Fruit fly (Drosophila melanogaster) whole organism, embryonic: Measurements from ENCODE around the gene Slimp.

ENCODE experiments used
- Asciz ChIP-seq: fragments of 200-800 bp; sonication (Bioruptor generic); optimal IDR thresholded peaks from 2 replicates; lab custom pipeline; 2017; ENCODE audit warnings: missing biosample characterization, mild to moderate bottlenecking, missing genetic modification characterization, missing genetic modification reagents
- BtbVII ChIP-seq: fragments of 200-800 bp; sonication (Bioruptor generic); optimal IDR thresholded peaks from 3 replicates; lab custom pipeline; 2017; ENCODE audit warnings: missing biosample characterization, mild to moderate bottlenecking, missing genetic modification characterization
- CG10321 ChIP-seq: fragments of 200-800 bp; sonication (Bioruptor generic); IDR thresholded peaks from 2 replicates; pipeline ENCODE4 v1.3.6; 2022; ENCODE audit warnings: missing biosample characterization, missing genetic modification characterization
- CG10565 ChIP-seq: fragments of 200-800 bp; sonication (Bioruptor generic); optimal IDR thresholded peaks from 3 replicates; lab custom pipeline; 2016; ENCODE audit warnings: missing biosample characterization, mild to moderate bottlenecking, missing genetic modification characterization
- CG12104 ChIP-seq: fragments of 200-800 bp; sonication (Bioruptor generic); optimal IDR thresholded peaks from 3 replicates; lab custom pipeline; 2016; ENCODE audit warnings: missing biosample characterization, missing genetic modification characterization
- CG12769 ChIP-seq: fragments of 200-800 bp; sonication (Bioruptor generic); optimal IDR thresholded peaks from 2 replicates; lab custom pipeline; 2019; ENCODE audit warnings: missing biosample characterization, mild to moderate bottlenecking, missing genetic modification characterization, moderate library complexity
- CG14860 ChIP-seq: fragments of 200-800 bp; sonication (Bioruptor generic); IDR thresholded peaks from 3 replicates; pipeline ENCODE4 v1.3.6; 2022; ENCODE audit warnings: missing biosample characterization, missing genetic modification characterization; ENCODE audit not compliant: partially characterized antibody
- CG17612 ChIP-seq: fragments of 200-800 bp; sonication (Bioruptor generic); IDR thresholded peaks from 2 replicates; pipeline ENCODE4 v1.3.6; 2022; ENCODE audit warnings: missing biosample characterization, missing genetic modification characterization
- CG2712 ChIP-seq: fragments of 200-800 bp; optimal IDR thresholded peaks from 3 replicates; lab custom pipeline; 2019; ENCODE audit warnings: missing biosample characterization, mild to moderate bottlenecking, missing genetic modification characterization, moderate library complexity
- CG3065 ChIP-seq: fragments of 200-800 bp; sonication (Bioruptor generic); optimal IDR thresholded peaks from 2 replicates; lab custom pipeline; 2016; ENCODE audit warnings: missing biosample characterization, missing genetic modification characterization
- CG31388 ChIP-seq: fragments of 200-800 bp; sonication (Bioruptor generic); optimal IDR thresholded peaks from 2 replicates; lab custom pipeline; 2016; ENCODE audit warnings: missing biosample characterization, missing genetic modification characterization
- CG3163 ChIP-seq: fragments of 200-800 bp; sonication (Bioruptor generic); optimal IDR thresholded peaks from 3 replicates; lab custom pipeline; 2016; ENCODE audit warnings: missing biosample characterization, missing genetic modification characterization
- CG33213 ChIP-seq: fragments of 200-800 bp; sonication (Bioruptor generic); optimal IDR thresholded peaks from 3 replicates; lab custom pipeline; 2016; ENCODE audit warnings: missing biosample characterization, missing genetic modification characterization
- CG3407 ChIP-seq: fragments of 200-800 bp; sonication (Bioruptor generic); optimal IDR thresholded peaks from 2 replicates; lab custom pipeline; 2018; ENCODE audit warnings: missing biosample characterization, mild to moderate bottlenecking, missing genetic modification characterization
- CG34422 ChIP-seq: fragments of 200-800 bp; sonication (Bioruptor generic); IDR thresholded peaks from 3 replicates; pipeline ENCODE4 v1.3.6; 2022; ENCODE audit warnings: missing biosample characterization, missing genetic modification characterization
- CG4328 ChIP-seq: fragments of 200-800 bp; sonication (Bioruptor generic); optimal IDR thresholded peaks from 3 replicates; lab custom pipeline; 2017; ENCODE audit warnings: missing biosample characterization, missing genetic modification reagents, missing genetic modification characterization
- CG4854 ChIP-seq: fragments of 200-800 bp; sonication (Bioruptor generic); optimal IDR thresholded peaks from 2 replicates; lab custom pipeline; 2016; ENCODE audit warnings: missing biosample characterization, missing genetic modification characterization, inconsistent platforms
- CG6765 ChIP-seq: fragments of 200-800 bp; sonication (Bioruptor generic); optimal IDR thresholded peaks from 3 replicates; lab custom pipeline; 2017; ENCODE audit warnings: missing biosample characterization, mild to moderate bottlenecking, missing genetic modification characterization
- CG6813 ChIP-seq: fragments of 200-800 bp; sonication (Bioruptor generic); optimal IDR thresholded peaks from 2 replicates; lab custom pipeline; 2017; ENCODE audit warnings: missing biosample characterization, missing genetic modification characterization, mild to moderate bottlenecking, moderate library complexity, missing genetic modification reagents
- CG7357 ChIP-seq: fragments of 200-800 bp; sonication (Bioruptor generic); IDR thresholded peaks from 3 replicates; pipeline ENCODE4 v1.3.6; 2022; ENCODE audit warnings: missing biosample characterization, missing genetic modification characterization
- CG8924 ChIP-seq: fragments of 200-800 bp; optimal IDR thresholded peaks from 3 replicates; lab custom pipeline; 2019; ENCODE audit warnings: missing biosample characterization, mild to moderate bottlenecking, missing genetic modification characterization, moderate library complexity
- Dek ChIP-seq: fragments of 200-800 bp; sonication (Bioruptor generic); optimal IDR thresholded peaks from 3 replicates; lab custom pipeline; 2019; ENCODE audit warnings: missing biosample characterization, mild to moderate bottlenecking, missing genetic modification characterization, moderate library complexity
- Dp ChIP-seq: fragments of 200-800 bp; sonication (Bioruptor generic); optimal IDR thresholded peaks from 2 replicates; lab custom pipeline; 2018; ENCODE audit warnings: missing biosample characterization, mild to moderate bottlenecking, missing genetic modification characterization, moderate library complexity
- Ets97D ChIP-seq: fragments of 200-800 bp; sonication (Bioruptor generic); optimal IDR thresholded peaks from 3 replicates; lab custom pipeline; 2016; ENCODE audit warnings: missing biosample characterization, missing genetic modification characterization
- H2.0 ChIP-seq: fragments of 200-800 bp; sonication (Bioruptor generic); IDR thresholded peaks from 2 replicates; pipeline ENCODE4 v1.3.6; 2022; ENCODE audit warnings: missing biosample characterization, missing genetic modification characterization
- Hand ChIP-seq: fragments of 200-800 bp; sonication (Bioruptor generic); optimal IDR thresholded peaks from 2 replicates; lab custom pipeline; 2017; ENCODE audit warnings: mild to moderate bottlenecking, missing biosample characterization, missing genetic modification reagents, missing genetic modification characterization
- Kr ChIP-seq: fragments of 200-800 bp; sonication (Bioruptor generic); optimal IDR thresholded peaks from 2 replicates; lab custom pipeline; 2017; ENCODE audit warnings: missing biosample characterization, mild to moderate bottlenecking, missing genetic modification characterization
- NC2α ChIP-seq: fragments of 200-800 bp; sonication (Bioruptor generic); optimal IDR thresholded peaks from 2 replicates; lab custom pipeline; 2016; ENCODE audit warnings: missing biosample characterization, missing genetic modification characterization
- Ravus ChIP-seq: fragments of 200-800 bp; sonication (Bioruptor generic); IDR thresholded peaks from 2 replicates; pipeline ENCODE4 v1.3.6; 2022; ENCODE audit warnings: missing biosample characterization, missing genetic modification characterization
- Rfx ChIP-seq: fragments of 200-800 bp; sonication (Bioruptor generic); IDR thresholded peaks from 2 replicates; pipeline ENCODE4 v1.3.6; 2022; ENCODE audit warnings: missing biosample characterization, missing genetic modification characterization
- Sox100B ChIP-seq: fragments of 200-800 bp; sonication (Bioruptor generic); optimal IDR thresholded peaks from 3 replicates; lab custom pipeline; 2018; ENCODE audit warnings: missing biosample characterization, mild to moderate bottlenecking, missing genetic modification characterization
- amos ChIP-seq: fragments of 200-800 bp; sonication (Bioruptor generic); IDR thresholded peaks from 2 replicates; pipeline ENCODE4 v1.3.6; 2022; ENCODE audit warnings: missing biosample characterization, missing genetic modification characterization; ENCODE audit not compliant: partially characterized antibody
- ato ChIP-seq: fragments of 200-800 bp; sonication (Bioruptor generic); IDR thresholded peaks from 2 replicates; pipeline ENCODE4 v1.3.6; 2022; ENCODE audit warnings: missing biosample characterization, missing genetic modification characterization; ENCODE audit not compliant: partially characterized antibody
- bowl ChIP-seq: fragments of 200-800 bp; sonication (Bioruptor generic); IDR thresholded peaks from 2 replicates; pipeline ENCODE4 v1.3.6; 2022; ENCODE audit warnings: missing biosample characterization, missing genetic modification characterization
- dysf ChIP-seq: fragments of 200-800 bp; sonication (Bioruptor generic); IDR thresholded peaks from 3 replicates; pipeline ENCODE4 v1.3.6; 2022; ENCODE audit warnings: missing biosample characterization, missing genetic modification characterization
- eyg ChIP-seq: fragments of 200-800 bp; sonication (Bioruptor generic); optimal IDR thresholded peaks from 3 replicates; lab custom pipeline; 2016; ENCODE audit warnings: missing biosample characterization, missing genetic modification characterization
- fd102C ChIP-seq: fragments of 200-800 bp; sonication (Bioruptor generic); optimal IDR thresholded peaks from 2 replicates; lab custom pipeline; 2018; ENCODE audit warnings: missing biosample characterization, mild to moderate bottlenecking, missing genetic modification characterization, moderate library complexity
- gsb ChIP-seq: fragments of 200-800 bp; sonication (Bioruptor generic); IDR thresholded peaks from 2 replicates; pipeline ENCODE4 v1.3.6; 2022; ENCODE audit warnings: missing biosample characterization, missing genetic modification characterization
- jumu ChIP-seq: fragments of 200-800 bp; sonication (Bioruptor generic); optimal IDR thresholded peaks from 3 replicates; lab custom pipeline; 2016; ENCODE audit warnings: missing biosample characterization, missing genetic modification characterization
- lab ChIP-seq: fragments of 200-800 bp; sonication (Bioruptor generic); optimal IDR thresholded peaks from 3 replicates; lab custom pipeline; 2017; ENCODE audit warnings: missing biosample characterization, missing genetic modification characterization, mild to moderate bottlenecking, moderate library complexity, missing genetic modification reagents
- lov ChIP-seq, 2 experiments: fragments of 200-800 bp in 1 of 2; fragments of >200 bp in 1 of 2; sonication (Bioruptor generic) in 1 of 2; IDR thresholded peaks in 1 of 2; optimal IDR thresholded peaks in 1 of 2; 2 replicates in 1 of 2; 3 replicates in 1 of 2; pipeline versions ENCODE4 v1.3.6 to Lab custom; 2017 to 2022; ENCODE audit warnings: missing biosample characterization in 1 of 2, missing genetic modification characterization in 1 of 2
- nerfin-2 ChIP-seq: fragments of 200-800 bp; sonication (Bioruptor generic); IDR thresholded peaks from 2 replicates; pipeline ENCODE4 v1.3.6; 2022; ENCODE audit warnings: missing biosample characterization, missing genetic modification characterization; ENCODE audit not compliant: partially characterized antibody
- pros ChIP-seq: fragments of 200-800 bp; sonication (Bioruptor generic); optimal IDR thresholded peaks from 3 replicates; lab custom pipeline; 2019; ENCODE audit warnings: missing biosample characterization, mild to moderate bottlenecking, missing genetic modification characterization, moderate library complexity
- pum ChIP-seq: fragments of 200-800 bp; sonication (Bioruptor generic); optimal IDR thresholded peaks from 2 replicates; lab custom pipeline; 2016; ENCODE audit warnings: missing biosample characterization, missing genetic modification characterization
- stc ChIP-seq: fragments of 200-800 bp; sonication (Bioruptor generic); IDR thresholded peaks from 2 replicates; pipeline ENCODE4 v1.3.6; 2022; ENCODE audit warnings: missing biosample characterization, missing genetic modification characterization
- tap ChIP-seq: fragments of 200-800 bp; optimal IDR thresholded peaks from 3 replicates; lab custom pipeline; 2019; ENCODE audit warnings: missing biosample characterization, mild to moderate bottlenecking, missing genetic modification characterization, moderate library complexity
- vvl ChIP-seq: fragments of 200-800 bp; sonication (Bioruptor generic); IDR thresholded peaks from 2 replicates; pipeline ENCODE4 v1.3.6; 2022; ENCODE audit warnings: missing biosample characterization, missing genetic modification characterization
- zfh1 ChIP-seq: fragments of 200-800 bp; sonication (Bioruptor generic); IDR thresholded peaks from 3 replicates; pipeline ENCODE4 v1.3.6; 2022; ENCODE audit warnings: missing biosample characterization, missing genetic modification characterization

Gene Slimp

DNA sequence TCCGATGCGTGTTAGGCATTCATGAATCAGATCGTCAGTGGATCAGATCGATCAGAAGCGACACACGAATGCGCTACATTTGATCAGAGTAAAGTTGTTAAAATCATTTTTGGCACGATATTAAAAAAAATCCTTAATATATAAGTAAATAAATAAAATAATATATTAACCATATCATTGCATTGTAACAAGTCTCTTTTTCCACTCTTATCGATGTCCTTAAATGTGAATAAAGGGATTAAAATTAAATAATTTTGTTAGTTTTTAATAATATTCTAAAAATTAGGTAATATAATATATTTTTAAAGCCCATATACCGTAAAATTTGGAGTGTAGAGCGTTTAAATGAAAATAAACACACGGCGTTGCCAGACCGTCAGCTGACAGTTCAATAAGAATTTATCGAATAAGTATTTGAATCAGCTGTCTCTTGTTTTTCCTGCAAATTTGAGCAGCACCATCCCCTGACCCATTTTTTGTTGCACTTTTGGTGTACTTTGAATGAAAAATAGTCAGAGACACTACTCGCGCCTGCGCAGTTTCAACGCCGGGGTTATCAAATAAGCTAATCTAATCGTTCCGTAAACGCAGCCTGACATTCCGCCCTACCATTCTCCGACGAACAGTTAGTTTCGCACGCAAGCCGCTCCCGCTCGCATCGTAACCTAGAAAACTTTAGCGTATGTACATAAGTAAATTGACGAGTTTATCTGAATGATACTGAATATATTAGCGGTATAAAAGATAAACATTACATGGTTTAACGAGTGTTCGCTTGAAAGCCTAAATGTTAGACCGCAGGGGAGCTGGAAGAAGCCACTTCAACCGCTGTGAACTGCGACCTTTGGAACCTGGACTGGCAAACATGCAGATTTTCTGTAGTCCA lies 3.4 kb upstream of the Slimp start, which contains the start of the genes p38a and CG6178 (continued):
- TF ChIP-seq CG2712 (peak; percentile 99), nerfin-2 (GFP tag; lab: Robert Waterston, UW) (no peak), CG4328 (GFP tag; lab: Kevin White, UChicago) (peak; percentile 95), CG31388 (GFP tag; lab: Kevin White, UChicago) (peak; percentile 63), CG3065 (GFP tag; lab: Kevin White, UChicago) (peak; percentile 77), CG6813 (GFP tag; lab: Kevin White, UChicago) (peak; percentile 94), CG10565 (peak; percentile 45), Hand (GFP tag; lab: Kevin White, UChicago) (peak; percentile 95), stc (peak; percentile 97), dysf (GFP tag; lab: Robert Waterston, UW) (peak; percentile 98), fd102C (GFP tag; lab: Kevin White, UChicago) (peak; percentile 52), H2.0 (GFP tag; lab: Robert Waterston, UW) (peak; percentile 94), CG12104 (GFP tag; lab: Kevin White, UChicago) (peak; percentile 94), CG4854 (GFP tag; lab: Kevin White, UChicago) (peak; percentile 69), NC2α (GFP tag; lab: Kevin White, UChicago) (no peak), amos (GFP tag; lab: Robert Waterston, UW) (no peak), CG12769 (tag; lab: Kevin White, UChicago) (peak; percentile 16), pros (no peak), lov (optimal IDR thresholded peaks at IDR 0.05; lab: Kevin White, UChicago) (no peak), lov (GFP tag; IDR thresholded peaks at IDR 0.05; lab: Robert Waterston, UW) (peak; percentile 81; the same call in 2 of the 3 replicates), BtbVII (GFP tag; lab: Kevin White, UChicago) (peak; percentile 96), CG3163 (GFP tag; lab: Kevin White, UChicago) (peak; percentile 14), vvl (GFP tag; lab: Robert Waterston, UW) (peak; percentile 97), CG3407 (GFP tag; lab: Kevin White, UChicago) (peak; percentile 90), pum (peak; percentile 35), Ravus (GFP tag; lab: Robert Waterston, UW) (peak; percentile 92), ato (GFP tag; lab: Robert Waterston, UW) (no peak), CG7357 (GFP tag; lab: Robert Waterston, UW) (peak; percentile 94), Dp (GFP tag; lab: Kevin White, UChicago) (peak; percentile 59), CG34422 (GFP tag; lab: Robert Waterston, UW) (peak; percentile 96), CG17612 (GFP tag; lab: Robert Waterston, UW) (peak; percentile 91), tap (peak; percentile 96), CG10321 (GFP tag; lab: Robert Waterston, UW) (peak; percentile 77; the same call in 1 of the 2 replicates), jumu (GFP tag; lab: Kevin White, UChicago) (peak; percentile 45), Sox100B (peak; percentile 99), CG33213 (GFP tag; lab: Kevin White, UChicago) (peak; percentile 14), CG8924 (tag; lab: Kevin White, UChicago) (peak; percentile 99), eyg (peak; percentile 21), CG14860 (GFP tag; lab: Robert Waterston, UW) (no peak), Ets97D (peak; percentile 50), CG6765 (GFP tag; lab: Kevin White, UChicago) (peak; percentile 95), Dek (tag; lab: Kevin White, UChicago) (peak; percentile 98), lab (peak; percentile 98), Rfx (peak; percentile 98), Kr (GFP tag; lab: Kevin White, UChicago) (no peak), zfh1 (peak; percentile 93), gsb (GFP tag; lab: Robert Waterston, UW) (peak; percentile 93), Asciz (GFP tag; lab: Kevin White, UChicago) (peak; percentile 97), bowl (GFP tag; lab: Robert Waterston, UW) (peak; percentile 90)
